Worm (Caenorhabditis elegans) whole organism, mixed stage, embryonic: ENCODE data around the gene D1046.18.

Experiments
- M03D4.4 ChIP-seq: sonication (generic microtip); optimal IDR thresholded peaks from 2 replicates; lab custom pipeline; 2017; ENCODE audit warnings: mild to moderate bottlenecking, missing genetic modification characterization, missing compliant biosample characterization
- cnd-1 ChIP-seq: fragments of 200-800 bp; sonication (Bioruptor generic); optimal IDR thresholded peaks from 2 replicates; lab custom pipeline; 2018; ENCODE audit warnings: mild to moderate bottlenecking, missing genetic modification characterization, missing compliant biosample characterization
- elt-1 ChIP-seq: sonication (generic microtip); optimal IDR thresholded peaks from 2 replicates; lab custom pipeline; 2017; ENCODE audit warnings: missing genetic modification characterization, mild to moderate bottlenecking, missing compliant biosample characterization, antibody characterized with exemption, moderate library complexity, borderline replicate concordance; ENCODE audit not compliant: insufficient read depth
- lin-13 ChIP-seq: fragments of 150-350 bp; optimal IDR thresholded peaks from 2 replicates; lab custom pipeline; 2014; ENCODE audit warnings: missing biosample characterization, missing genetic modification characterization
- lsy-2 ChIP-seq: fragments of 150-350 bp; optimal IDR thresholded peaks from 2 replicates; lab custom pipeline; 2014; ENCODE audit warnings: missing biosample characterization, missing genetic modification characterization
- nhr-237 ChIP-seq: fragments of 150-350 bp; optimal IDR thresholded peaks from 2 replicates; lab custom pipeline; 2014; ENCODE audit warnings: missing biosample characterization, missing genetic modification characterization
- nhr-28 ChIP-seq: fragments of 150-350 bp; optimal IDR thresholded peaks from 2 replicates; lab custom pipeline; 2014; ENCODE audit warnings: missing biosample characterization, missing genetic modification characterization
- unc-62 ChIP-seq: fragments of 150-350 bp; optimal IDR thresholded peaks from 2 replicates; lab custom pipeline; 2014; ENCODE audit warnings: missing biosample characterization, missing genetic modification reagents, missing genetic modification characterization
- ztf-11 ChIP-seq: fragments of 150-350 bp; optimal IDR thresholded peaks from 2 replicates; lab custom pipeline; 2014; ENCODE audit warnings: missing biosample characterization, missing genetic modification characterization

ce11 chrIV:8901346-8901745 lies 28.7 kb upstream of the D1046.18 start, which contains the start of gene C27B7.5:
- no peak for TF ChIP-seq unc-62 (GFP tag; lab: Kevin White, UChicago)
- TF ChIP-seq ztf-11 (tag; lab: Kevin White, UChicago), result no peak
- TF ChIP-seq M03D4.4 (tag; lab: Kevin White, UChicago), result no peak
- TF ChIP-seq lin-13 (tag; lab: Kevin White, UChicago), result no peak
- no peak for TF ChIP-seq elt-1 (tag; lab: Kevin White, UChicago)
- TF ChIP-seq nhr-28, result no peak
- TF ChIP-seq nhr-237, result no peak
- no peak for TF ChIP-seq cnd-1 (tag; lab: Kevin White, UChicago)
- TF ChIP-seq lsy-2 (tag; lab: Kevin White, UChicago), result no peak
